Fruit fly (Drosophila melanogaster) whole organism, adult: Measurements from ENCODE around the gene CG4942.

Experiments
- CG11617 ChIP-seq: fragments of 200-800 bp; sonication (Bioruptor generic); optimal IDR thresholded peaks from 2 replicates; lab custom pipeline; 2017; ENCODE audit warnings: mild to moderate bottlenecking, missing biosample characterization, missing genetic modification reagents, missing genetic modification characterization
- CG12768 ChIP-seq: fragments of 200-800 bp; sonication (Bioruptor generic); optimal IDR thresholded peaks from 2 replicates; lab custom pipeline; 2017; ENCODE audit warnings: missing biosample characterization, missing genetic modification characterization, mild to moderate bottlenecking, moderate library complexity, missing genetic modification reagents
- CG14711 ChIP-seq: fragments of 200-800 bp; sonication (Bioruptor generic); optimal IDR thresholded peaks from 2 replicates; lab custom pipeline; 2018; ENCODE audit warnings: missing biosample characterization, mild to moderate bottlenecking, missing genetic modification characterization, moderate library complexity
- CG1620 ChIP-seq: fragments of 200-800 bp; sonication (Bioruptor generic); optimal IDR thresholded peaks from 2 replicates; lab custom pipeline; 2016; ENCODE audit warnings: missing biosample characterization, missing genetic modification characterization
- CG33017 ChIP-seq: fragments of 200-800 bp; sonication (Bioruptor generic); optimal IDR thresholded peaks from 2 replicates; lab custom pipeline; 2018; ENCODE audit warnings: missing biosample characterization, mild to moderate bottlenecking, missing genetic modification characterization, moderate library complexity
- CG5204 ChIP-seq: fragments of 200-800 bp; sonication (Bioruptor generic); optimal IDR thresholded peaks from 2 replicates; lab custom pipeline; 2016; ENCODE audit warnings: missing biosample characterization, missing genetic modification characterization
- CG7045 ChIP-seq: fragments of 200-800 bp; sonication (Bioruptor generic); optimal IDR thresholded peaks from 2 replicates; lab custom pipeline; 2017; ENCODE audit warnings: missing biosample characterization, mild to moderate bottlenecking, missing genetic modification characterization
- CG7101 ChIP-seq: fragments of 200-800 bp; sonication (Bioruptor generic); optimal IDR thresholded peaks from 2 replicates; lab custom pipeline; 2018; ENCODE audit warnings: missing biosample characterization, mild to moderate bottlenecking, missing genetic modification characterization, moderate library complexity
- Clk ChIP-seq: fragments of 200-800 bp; sonication (Bioruptor generic); optimal IDR thresholded peaks from 2 replicates; lab custom pipeline; 2017; ENCODE audit warnings: missing biosample characterization, missing genetic modification characterization
- Crg-1 ChIP-seq: fragments of 200-800 bp; sonication (Bioruptor generic); optimal IDR thresholded peaks from 2 replicates; lab custom pipeline; 2016; ENCODE audit warnings: missing biosample characterization, missing genetic modification characterization
- Hr96 ChIP-seq: fragments of 200-800 bp; sonication (Bioruptor generic); optimal IDR thresholded peaks from 2 replicates; lab custom pipeline; 2016; ENCODE audit warnings: missing biosample characterization, missing genetic modification characterization
- Mnt ChIP-seq: fragments of 200-800 bp; sonication (Bioruptor generic); optimal IDR thresholded peaks from 2 replicates; lab custom pipeline; 2016; ENCODE audit warnings: missing biosample characterization, mild to moderate bottlenecking, missing genetic modification characterization
- bab1 ChIP-seq: fragments of 200-800 bp; sonication (Bioruptor generic); optimal IDR thresholded peaks from 3 replicates; lab custom pipeline; 2019; ENCODE audit warnings: missing biosample characterization, mild to moderate bottlenecking, missing genetic modification characterization, moderate library complexity
- cic ChIP-seq: fragments of 200-800 bp; sonication (Bioruptor generic); optimal IDR thresholded peaks from 2 replicates; lab custom pipeline; 2017; ENCODE audit warnings: missing biosample characterization, mild to moderate bottlenecking, missing genetic modification characterization, moderate library complexity
- cnc ChIP-seq, 2 experiments: fragments of >200 bp; optimal IDR thresholded peaks; 2 replicates each; lab custom pipeline; 2017
- kay ChIP-seq: fragments of 200-800 bp; sonication (Bioruptor generic); peaks from one replicate; lab custom pipeline; 2016; ENCODE audit warnings: missing biosample characterization, missing genetic modification characterization, borderline replicate concordance
- ovo ChIP-seq: fragments of 200-800 bp; sonication (Bioruptor generic); optimal IDR thresholded peaks from 2 replicates; lab custom pipeline; 2016; ENCODE audit warnings: missing biosample characterization, missing genetic modification characterization
- pad ChIP-seq: fragments of 200-800 bp; sonication (Bioruptor generic); optimal IDR thresholded peaks from 3 replicates; lab custom pipeline; 2017; ENCODE audit warnings: missing biosample characterization, missing genetic modification characterization, mild to moderate bottlenecking, moderate library complexity, missing genetic modification reagents
- tj ChIP-seq: fragments of 200-800 bp; sonication (Bioruptor generic); optimal IDR thresholded peaks from 3 replicates; lab custom pipeline; 2017; ENCODE audit warnings: missing biosample characterization, mild to moderate bottlenecking, missing genetic modification characterization, moderate library complexity
- toe ChIP-seq: fragments of 200-800 bp; sonication (Bioruptor generic); optimal IDR thresholded peaks from 2 replicates; lab custom pipeline; 2016; ENCODE audit warnings: missing biosample characterization, missing genetic modification characterization

The CG4942 gene

DNA sequence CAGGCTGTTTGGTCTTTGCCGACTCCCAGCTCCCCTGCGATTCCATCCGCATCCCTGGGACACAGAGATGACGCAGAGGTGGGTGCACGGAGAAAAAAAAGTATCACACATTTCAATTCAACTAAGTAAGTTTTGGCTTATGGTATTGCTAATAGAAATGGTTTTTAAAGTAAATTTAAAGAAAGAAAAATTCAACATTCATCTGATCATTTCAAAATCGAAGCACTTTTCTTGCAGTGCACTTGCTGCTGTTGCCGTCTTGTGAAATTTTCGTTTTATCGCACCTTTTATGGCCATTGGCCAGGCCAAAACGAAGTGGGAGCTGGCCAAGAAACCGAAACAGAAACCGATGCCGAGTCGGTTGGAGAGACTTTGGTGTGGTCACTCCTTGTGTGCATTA is 27.6 kb upstream of the CG4942 start:
- no peak for TF ChIP-seq CG33017 (tag; lab: Kevin White, UChicago)
- TF ChIP-seq cnc (optimal IDR thresholded peaks at IDR 0.05; lab: Kevin White, UChicago), result no peak
- no peak for TF ChIP-seq toe

- TF ChIP-seq Hr96, result no peak
- TF ChIP-seq pad (GFP tag; lab: Kevin White, UChicago), result no peak
- TF ChIP-seq Crg-1 (GFP tag; lab: Kevin White, UChicago), result no peak
- TF ChIP-seq kay (GFP tag; lab: Kevin White, UChicago), result no peak
- TF ChIP-seq ovo, result no peak
- TF ChIP-seq tj (GFP tag; lab: Kevin White, UChicago), result no peak
- TF ChIP-seq toe, result no peak
- no peak for TF ChIP-seq CG33017 (tag; lab: Kevin White, UChicago)
- TF ChIP-seq bab1 (GFP tag; lab: Kevin White, UChicago), result no peak
- TF ChIP-seq cic (GFP tag; lab: Kevin White, UChicago), result no peak
- no peak for TF ChIP-seq Mnt (GFP tag; lab: Kevin White, UChicago)
- no peak for TF ChIP-seq CG1620
- TF ChIP-seq CG5204 (GFP tag; lab: Kevin White, UChicago), result no peak
- no peak for TF ChIP-seq CG11617 (GFP tag; lab: Kevin White, UChicago)
- TF ChIP-seq CG14711 (tag; lab: Kevin White, UChicago), result no peak
- TF ChIP-seq CG12768, result no peak
- TF ChIP-seq CG7101 (tag; lab: Kevin White, UChicago), result no peak
- TF ChIP-seq Clk (GFP tag; lab: Kevin White, UChicago), result no peak
- TF ChIP-seq cnc (optimal IDR thresholded peaks at IDR 0.05; lab: Kevin White, UChicago), result no peak
Observed at dm6 chr3L:9046274-9046673, 26.6 kb upstream of the CG4942 start.

- TF ChIP-seq CG14711 (tag; lab: Kevin White, UChicago) (no peak), Hr96 (no peak), kay (GFP tag; lab: Kevin White, UChicago) (no peak), CG33017 (tag; lab: Kevin White, UChicago) (no peak), Crg-1 (GFP tag; lab: Kevin White, UChicago) (no peak), Clk (GFP tag; lab: Kevin White, UChicago) (no peak), CG11617 (GFP tag; lab: Kevin White, UChicago) (no peak), toe (no peak), bab1 (GFP tag; lab: Kevin White, UChicago) (no peak), pad (GFP tag; lab: Kevin White, UChicago) (no peak), CG1620 (no peak), CG5204 (GFP tag; lab: Kevin White, UChicago) (no peak), CG12768 (no peak), Mnt (GFP tag; lab: Kevin White, UChicago) (no peak), CG7101 (tag; lab: Kevin White, UChicago) (no peak), cnc (optimal IDR thresholded peaks at IDR 0.05; lab: Kevin White, UChicago) (no peak)
Observed at dm6 chr3L:9047062-9047461, 25.8 kb upstream of the CG4942 start, which contains the start of gene Argk2. TSS of gene Argk2 (plus strand) at chr3L:9047439.

dm6 chr3L:9050447-9051069 is 22.3 kb upstream of the CG4942 start:
- TF ChIP-seq cic (GFP tag; lab: Kevin White, UChicago), result no peak
- no peak for TF ChIP-seq ovo
- TF ChIP-seq Hr96, result no peak
- TF ChIP-seq pad (GFP tag; lab: Kevin White, UChicago), result no peak
- TF ChIP-seq kay (GFP tag; lab: Kevin White, UChicago), result no peak
- no peak for TF ChIP-seq bab1 (GFP tag; lab: Kevin White, UChicago)
- TF ChIP-seq Mnt (GFP tag; lab: Kevin White, UChicago), result no peak
- TF ChIP-seq toe, result no peak
- no peak for TF ChIP-seq CG5204 (GFP tag; lab: Kevin White, UChicago)
- TF ChIP-seq CG14711 (tag; lab: Kevin White, UChicago), result no peak
- TF ChIP-seq CG11617 (GFP tag; lab: Kevin White, UChicago), result no peak
- no peak for TF ChIP-seq CG7045 (GFP tag; lab: Kevin White, UChicago)
- no peak for TF ChIP-seq Clk (GFP tag; lab: Kevin White, UChicago)
- TF ChIP-seq CG7101 (tag; lab: Kevin White, UChicago), result no peak

dm6 chr3L:9051830-9052259 is 21.1 kb upstream of the CG4942 start:
- TF ChIP-seq CG7101 (tag; lab: Kevin White, UChicago) (no peak), pad (GFP tag; lab: Kevin White, UChicago) (no peak), Clk (GFP tag; lab: Kevin White, UChicago) (no peak), ovo (no peak), Crg-1 (GFP tag; lab: Kevin White, UChicago) (no peak), cnc (optimal IDR thresholded peaks at IDR 0.05; lab: Kevin White, UChicago) (no peak), CG33017 (tag; lab: Kevin White, UChicago) (no peak), CG1620 (no peak), cic (GFP tag; lab: Kevin White, UChicago) (no peak), Mnt (GFP tag; lab: Kevin White, UChicago) (no peak), toe (no peak), CG11617 (GFP tag; lab: Kevin White, UChicago) (no peak), CG7045 (GFP tag; lab: Kevin White, UChicago) (no peak), CG12768 (no peak), CG14711 (tag; lab: Kevin White, UChicago) (no peak), CG5204 (GFP tag; lab: Kevin White, UChicago) (no peak), bab1 (GFP tag; lab: Kevin White, UChicago) (no peak), kay (GFP tag; lab: Kevin White, UChicago) (no peak), Hr96 (no peak)
